Worm (Caenorhabditis elegans) whole organism, young adult: ENCODE results near the gene srv-4.

ENCODE experiments used
- B0019.2 ChIP-seq: fragments of 200-800 bp; sonication (Bioruptor generic); conservative IDR thresholded peaks from 2 replicates; pipeline ENCODE4 v1.3.6; 2022; ENCODE audit warnings: missing genetic modification reagents, missing genetic modification characterization, missing compliant biosample characterization
- B0261.1 ChIP-seq: sonication (generic microtip); optimal IDR thresholded peaks from 2 replicates; lab custom pipeline; 2016; ENCODE audit warnings: mild to moderate bottlenecking, missing genetic modification characterization, moderate library complexity, missing compliant biosample characterization
- B0336.3 ChIP-seq: fragments of 200-800 bp; sonication (Bioruptor generic); IDR thresholded peaks from 2 replicates; pipeline ENCODE4 v1.3.6; 2022; ENCODE audit warnings: missing genetic modification characterization, missing compliant biosample characterization
- C06A6.2 ChIP-seq: fragments of 200-800 bp; sonication (Bioruptor generic); conservative IDR thresholded peaks from 2 replicates; pipeline ENCODE4 v1.3.6; 2022; ENCODE audit warnings: missing genetic modification characterization, missing compliant biosample characterization
- F22D6.2 ChIP-seq: sonication (generic microtip); optimal IDR thresholded peaks from 2 replicates; lab custom pipeline; 2016; ENCODE audit warnings: mild to moderate bottlenecking, missing genetic modification characterization, missing compliant biosample characterization
- F33H1.4 ChIP-seq: fragments of 200-800 bp; sonication (Bioruptor generic); IDR thresholded peaks from 2 replicates; pipeline ENCODE4 v1.3.6; 2022; ENCODE audit warnings: missing genetic modification reagents, missing genetic modification characterization, missing compliant biosample characterization
- F37B4.10 ChIP-seq: fragments of 200-800 bp; sonication (Bioruptor generic); IDR thresholded peaks from 2 replicates; pipeline ENCODE4 v1.3.6; 2022; ENCODE audit warnings: missing genetic modification characterization, missing compliant biosample characterization
- F52B5.7 ChIP-seq: sonication (generic microtip); optimal IDR thresholded peaks from 2 replicates; lab custom pipeline; 2016; ENCODE audit warnings: mild to moderate bottlenecking, missing genetic modification characterization, missing compliant biosample characterization
- F55B11.4 ChIP-seq: sonication (generic microtip); optimal IDR thresholded peaks from 2 replicates; lab custom pipeline; 2016; ENCODE audit warnings: missing compliant biosample characterization, missing genetic modification characterization, borderline replicate concordance; ENCODE audit not compliant: insufficient read depth
- F57C9.4 ChIP-seq: sonication (generic microtip); optimal IDR thresholded peaks from 2 replicates; lab custom pipeline; 2017; ENCODE audit warnings: mild to moderate bottlenecking, missing genetic modification characterization, missing compliant biosample characterization
- Y67H2A.10 ChIP-seq: fragments of 200-800 bp; sonication (Bioruptor generic); conservative IDR thresholded peaks from 2 replicates; pipeline ENCODE4 v1.3.6; 2022; ENCODE audit warnings: missing genetic modification reagents, missing genetic modification characterization, missing compliant biosample characterization
- Y95B8A.8 ChIP-seq: fragments of 200-800 bp; sonication (Bioruptor generic); IDR thresholded peaks from 2 replicates; pipeline ENCODE4 v1.3.6; 2022; ENCODE audit warnings: missing genetic modification reagents, missing genetic modification characterization, missing compliant biosample characterization
- aptf-2 ChIP-seq: fragments of 200-800 bp; sonication (Bioruptor generic); conservative IDR thresholded peaks from 2 replicates; pipeline ENCODE4 v1.3.6; 2022; ENCODE audit warnings: missing genetic modification reagents, missing genetic modification characterization, missing compliant biosample characterization
- aptf-3 ChIP-seq: fragments of 200-800 bp; sonication (Bioruptor generic); IDR thresholded peaks from 2 replicates; pipeline ENCODE4 v1.3.6; 2022; ENCODE audit warnings: missing genetic modification characterization, missing compliant biosample characterization
- attf-6 ChIP-seq: fragments of 200-800 bp; sonication (Bioruptor generic); IDR thresholded peaks from 2 replicates; pipeline ENCODE4 v1.3.6; 2022; ENCODE audit warnings: missing genetic modification reagents, missing genetic modification characterization, missing compliant biosample characterization
- cebp-1 ChIP-seq, 2 experiments: fragments of 200-800 bp in 1 of 2; sonication (Bioruptor generic) in 1 of 2; sonication (generic microtip) in 1 of 2; IDR thresholded peaks in 1 of 2; optimal IDR thresholded peaks in 1 of 2; 2 replicates each; pipeline versions ENCODE4 v1.3.6 to Lab custom; 2017 to 2022; ENCODE audit warnings: missing compliant biosample characterization in 2 of 2, missing genetic modification characterization in 2 of 2, mild to moderate bottlenecking in 1 of 2, missing genetic modification reagents in 1 of 2, moderate library complexity in 1 of 2
- ceh-27 ChIP-seq: fragments of 200-800 bp; sonication (Bioruptor generic); optimal IDR thresholded peaks from 2 replicates; lab custom pipeline; 2018; ENCODE audit warnings: mild to moderate bottlenecking, missing genetic modification characterization, moderate library complexity, missing compliant biosample characterization
- ceh-40 ChIP-seq: fragments of 200-800 bp; sonication (Bioruptor generic); IDR thresholded peaks from 2 replicates; pipeline ENCODE4 v1.3.6; 2022; ENCODE audit warnings: missing genetic modification characterization, missing compliant biosample characterization
- ceh-79 ChIP-seq: sonication (generic microtip); optimal IDR thresholded peaks from 2 replicates; lab custom pipeline; 2017; ENCODE audit warnings: mild to moderate bottlenecking, missing genetic modification characterization, missing compliant biosample characterization
- ceh-91 ChIP-seq: fragments of 200-800 bp; sonication (Bioruptor generic); IDR thresholded peaks from 2 replicates; pipeline ENCODE4 v1.3.6; 2022; ENCODE audit warnings: missing genetic modification reagents, missing genetic modification characterization, missing compliant biosample characterization
- dox-1 ChIP-seq: fragments of 200-800 bp; sonication (Bioruptor generic); IDR thresholded peaks from 2 replicates; pipeline ENCODE4 v1.3.6; 2022; ENCODE audit warnings: missing genetic modification reagents, missing genetic modification characterization, missing compliant biosample characterization
- dpl-1 ChIP-seq: fragments of 150-350 bp; optimal IDR thresholded peaks from 2 replicates; lab custom pipeline; 2014; ENCODE audit warnings: missing biosample characterization, missing genetic modification reagents, missing genetic modification characterization
- efl-1 ChIP-seq: fragments of 150-350 bp; optimal IDR thresholded peaks from 2 replicates; lab custom pipeline; 2014; ENCODE audit warnings: missing biosample characterization, missing genetic modification reagents, missing genetic modification characterization
- egl-18 ChIP-seq: fragments of 200-800 bp; sonication (Bioruptor generic); IDR thresholded peaks from 2 replicates; pipeline ENCODE4 v1.3.6; 2022; ENCODE audit warnings: missing genetic modification reagents, missing genetic modification characterization, missing compliant biosample characterization
- egl-44 ChIP-seq: fragments of 200-800 bp; sonication (Bioruptor generic); IDR thresholded peaks from 2 replicates; pipeline ENCODE4 v1.3.6; 2022; ENCODE audit warnings: missing genetic modification reagents, missing genetic modification characterization, missing compliant biosample characterization
- ekl-4 ChIP-seq: fragments of 200-800 bp; sonication (Bioruptor generic); IDR thresholded peaks from 2 replicates; pipeline ENCODE4 v1.3.6; 2022; ENCODE audit warnings: missing genetic modification reagents, missing genetic modification characterization, missing compliant biosample characterization
- ets-4 ChIP-seq: fragments of 200-800 bp; sonication (Bioruptor generic); optimal IDR thresholded peaks from 2 replicates; lab custom pipeline; 2018; ENCODE audit warnings: mild to moderate bottlenecking, missing genetic modification characterization, missing compliant biosample characterization
- gei-17 ChIP-seq: fragments of 200-800 bp; sonication (Bioruptor generic); optimal IDR thresholded peaks from 2 replicates; lab custom pipeline; 2018; ENCODE audit warnings: mild to moderate bottlenecking, missing genetic modification characterization, missing compliant biosample characterization
- hlh-12 ChIP-seq: sonication (generic microtip); optimal IDR thresholded peaks from 2 replicates; lab custom pipeline; 2016; ENCODE audit warnings: missing genetic modification characterization, missing compliant biosample characterization
- hmg-1.2 ChIP-seq: fragments of 200-800 bp; sonication (Bioruptor generic); IDR thresholded peaks from 2 replicates; pipeline ENCODE4 v1.3.6; 2022; ENCODE audit warnings: missing genetic modification reagents, missing genetic modification characterization, missing compliant biosample characterization
- hmg-20 ChIP-seq: fragments of 200-800 bp; sonication (Bioruptor generic); IDR thresholded peaks from 2 replicates; pipeline ENCODE4 v1.3.6; 2022; ENCODE audit warnings: missing genetic modification reagents, missing genetic modification characterization, missing compliant biosample characterization
- hrde-1 ChIP-seq: sonication (generic microtip); optimal IDR thresholded peaks from 2 replicates; lab custom pipeline; 2016; ENCODE audit warnings: missing genetic modification characterization, mild to moderate bottlenecking, missing compliant biosample characterization, moderate library complexity, missing genotype, missing genetic modification reagents, borderline replicate concordance
- let-526 ChIP-seq: fragments of 200-800 bp; sonication (Bioruptor generic); IDR thresholded peaks from 2 replicates; pipeline ENCODE4 v1.3.6; 2022; ENCODE audit warnings: missing genetic modification reagents, missing genetic modification characterization, missing compliant biosample characterization
- let-607 ChIP-seq, 2 experiments: fragments of 200-800 bp in 1 of 2; sonication (Bioruptor generic) in 1 of 2; sonication (generic microtip) in 1 of 2; optimal IDR thresholded peaks; 2 replicates each; lab custom pipeline; 2016 to 2018; ENCODE audit warnings: mild to moderate bottlenecking in 2 of 2, missing compliant biosample characterization in 2 of 2, missing genetic modification characterization in 2 of 2, moderate library complexity in 2 of 2, missing genotype in 1 of 2
- lsl-1 ChIP-seq: fragments of 200-800 bp; sonication (Bioruptor generic); optimal IDR thresholded peaks from 2 replicates; lab custom pipeline; 2018; ENCODE audit warnings: mild to moderate bottlenecking, missing genetic modification characterization, moderate library complexity, missing compliant biosample characterization
- madf-6 ChIP-seq: fragments of 200-800 bp; sonication (Bioruptor generic); IDR thresholded peaks from 2 replicates; pipeline ENCODE4 v1.3.6; 2022; ENCODE audit warnings: missing genetic modification reagents, missing genetic modification characterization, missing compliant biosample characterization
- mel-28 ChIP-seq: sonication (generic microtip); optimal IDR thresholded peaks from 2 replicates; lab custom pipeline; 2016; ENCODE audit warnings: borderline replicate concordance, mild to moderate bottlenecking, missing genetic modification characterization, missing compliant biosample characterization
- nfya-2 ChIP-seq: fragments of 200-800 bp; sonication (Bioruptor generic); IDR thresholded peaks from 2 replicates; pipeline ENCODE4 v1.3.6; 2022; ENCODE audit warnings: missing genetic modification reagents, missing genetic modification characterization, missing compliant biosample characterization
- nfyb-1 ChIP-seq: fragments of 200-800 bp; sonication (Bioruptor generic); IDR thresholded peaks from 2 replicates; pipeline ENCODE4 v1.3.6; 2022; ENCODE audit warnings: missing genetic modification reagents, missing genetic modification characterization, missing compliant biosample characterization
- pha-4 ChIP-seq: fragments of 150-350 bp; sonication (generic microtip); optimal IDR thresholded peaks from 2 replicates; lab custom pipeline; 2014; ENCODE audit warnings: missing biosample characterization, missing genetic modification reagents, missing genetic modification characterization
- snpc-1.3 ChIP-seq: sonication (generic microtip); optimal IDR thresholded peaks from 2 replicates; lab custom pipeline; 2017; ENCODE audit warnings: missing genetic modification characterization, mild to moderate bottlenecking, missing compliant biosample characterization, antibody characterized with exemption, moderate library complexity, missing genotype, missing genetic modification reagents; ENCODE audit not compliant: insufficient read depth
- snpc-3.4 ChIP-seq: sonication (generic microtip); optimal IDR thresholded peaks from 2 replicates; lab custom pipeline; 2017; ENCODE audit warnings: missing genetic modification characterization, mild to moderate bottlenecking, missing compliant biosample characterization, antibody characterized with exemption, moderate library complexity, missing genotype, missing genetic modification reagents
- snpc-4 ChIP-seq, 5 experiments: fragments of 150-350 bp in 1 of 5; sonication (generic microtip) in 4 of 5; optimal IDR thresholded peaks; 2 replicates each; lab custom pipeline; 2014 to 2018; ENCODE audit warnings: missing genetic modification characterization in 5 of 5, missing biosample characterization in 3 of 5, antibody characterized with exemption in 2 of 5, mild to moderate bottlenecking in 2 of 5, missing compliant biosample characterization in 2 of 5, missing genotype in 2 of 5, moderate library complexity in 2 of 5, missing genetic modification reagents in 1 of 5
- tlf-1 ChIP-seq: fragments of 200-800 bp; sonication (Bioruptor generic); optimal IDR thresholded peaks from 2 replicates; lab custom pipeline; 2018; ENCODE audit warnings: mild to moderate bottlenecking, missing genetic modification characterization, missing compliant biosample characterization
- unc-130 ChIP-seq: sonication (generic microtip); optimal IDR thresholded peaks from 2 replicates; lab custom pipeline; 2016; ENCODE audit warnings: missing genetic modification reagents, missing genetic modification characterization, missing compliant biosample characterization
- zim-3 ChIP-seq: sonication (generic microtip); optimal IDR thresholded peaks from 2 replicates; lab custom pipeline; 2017; ENCODE audit warnings: mild to moderate bottlenecking, missing genetic modification characterization, moderate library complexity, missing compliant biosample characterization
- ztf-18 ChIP-seq: sonication (generic microtip); optimal IDR thresholded peaks from 2 replicates; lab custom pipeline; 2016; ENCODE audit warnings: missing genotype, mild to moderate bottlenecking, missing genetic modification characterization, missing compliant biosample characterization
- ztf-22 ChIP-seq: fragments of 200-800 bp; sonication (Bioruptor generic); optimal IDR thresholded peaks from 2 replicates; lab custom pipeline; 2018; ENCODE audit warnings: mild to moderate bottlenecking, missing genetic modification characterization, moderate library complexity, missing compliant biosample characterization

srv-4 gene

ce11 chrIV:4247334-4247733, 40.9 kb downstream of the srv-4 start (continued):
- TF ChIP-seq gei-17 (GFP tag; lab: Kevin White, UChicago): no peak
- no peak for TF ChIP-seq zim-3 (tag; lab: Kevin White, UChicago)
- TF ChIP-seq ztf-22 (GFP tag; lab: Kevin White, UChicago): no peak
- no peak for TF ChIP-seq hlh-12 (tag; lab: Kevin White, UChicago)
- TF ChIP-seq ekl-4 (GFP tag; lab: Robert Waterston, UW): no peak
- TF ChIP-seq snpc-4 (GFP tag; optimal IDR thresholded peaks at IDR 0.05; lab: Kevin White, UChicago): no peak
- peak in 1 of 4 experiments; percentile 48 for TF ChIP-seq snpc-4 (tag; optimal IDR thresholded peaks at IDR 0.05; lab: Kevin White, UChicago)
- TF ChIP-seq nfyb-1 (GFP tag; lab: Robert Waterston, UW): no peak
- TF ChIP-seq hmg-20 (GFP tag; lab: Robert Waterston, UW): no peak
- TF ChIP-seq ztf-18: no peak
- TF ChIP-seq mel-28 (tag; lab: Kevin White, UChicago): no peak
- TF ChIP-seq egl-18: no peak
- no peak for TF ChIP-seq Y95B8A.8
- TF ChIP-seq efl-1 (GFP tag; lab: Kevin White, UChicago): peak; percentile 71
- TF ChIP-seq ets-4: no peak
- no peak for TF ChIP-seq B0019.2 (GFP tag; lab: Robert Waterston, UW)
- TF ChIP-seq snpc-1.3 (tag; lab: Kevin White, UChicago): no peak
- no peak for TF ChIP-seq C06A6.2 (GFP tag; lab: Robert Waterston, UW)
- no peak for TF ChIP-seq let-526 (GFP tag; lab: Robert Waterston, UW)
- TF ChIP-seq ceh-40 (GFP tag; lab: Robert Waterston, UW): no peak
- TF ChIP-seq nfya-2 (GFP tag; lab: Robert Waterston, UW): no peak
- TF ChIP-seq pha-4 (tag; lab: Kevin White, UChicago): no peak
- no peak for TF ChIP-seq B0261.1 (tag; lab: Kevin White, UChicago)
- TF ChIP-seq F33H1.4 (GFP tag; lab: Robert Waterston, UW): peak; percentile 90
- no peak for TF ChIP-seq F52B5.7
- TF ChIP-seq attf-6: no peak
- no peak for TF ChIP-seq F37B4.10 (GFP tag; lab: Robert Waterston, UW)
- TF ChIP-seq cebp-1 (GFP tag; IDR thresholded peaks at IDR 0.05; lab: Robert Waterston, UW): no peak
- TF ChIP-seq cebp-1 (tag; optimal IDR thresholded peaks at IDR 0.05; lab: Kevin White, UChicago): no peak
- TF ChIP-seq let-607 (tag; optimal IDR thresholded peaks at IDR 0.05; lab: Kevin White, UChicago): no peak
- peak; percentile 92 for TF ChIP-seq hmg-1.2 (GFP tag; lab: Robert Waterston, UW)
- TF ChIP-seq F57C9.4: no peak
- TF ChIP-seq ceh-91 (GFP tag; lab: Robert Waterston, UW): no peak
- no peak for TF ChIP-seq Y67H2A.10 (GFP tag; lab: Robert Waterston, UW)
- no peak for TF ChIP-seq aptf-2
- peak; percentile 54 for TF ChIP-seq lsl-1
- TF ChIP-seq snpc-3.4 (tag; lab: Kevin White, UChicago): no peak
- TF ChIP-seq dpl-1 (GFP tag; lab: Kevin White, UChicago): peak; percentile 32
- TF ChIP-seq aptf-3 (GFP tag; lab: Robert Waterston, UW): no peak
- TF ChIP-seq madf-6 (GFP tag; lab: Robert Waterston, UW): peak; percentile 67
- TF ChIP-seq B0336.3: no peak
- TF ChIP-seq unc-130: no peak
- TF ChIP-seq ceh-79 (tag; lab: Kevin White, UChicago): no peak
- no peak for TF ChIP-seq egl-44 (GFP tag; lab: Robert Waterston, UW)
- TF ChIP-seq hrde-1 (tag; lab: Kevin White, UChicago): no peak
- TF ChIP-seq tlf-1 (GFP tag; lab: Kevin White, UChicago): no peak
- TF ChIP-seq ceh-27 (GFP tag; lab: Kevin White, UChicago): no peak
- TF ChIP-seq F22D6.2 (tag; lab: Kevin White, UChicago): no peak
- TF ChIP-seq dox-1: peak; percentile 76
- TF ChIP-seq F55B11.4 (tag; lab: Kevin White, UChicago): no peak
